Fruit fly (Drosophila melanogaster) whole organism, prepupa: ENCODE results near the gene CG9368.

Source experiments
- CG10631 ChIP-seq: fragments of 200-800 bp; sonication (Bioruptor generic); optimal IDR thresholded peaks from 2 replicates; lab custom pipeline; 2016; ENCODE audit warnings: missing biosample characterization, missing genetic modification characterization
- CG11902 ChIP-seq: fragments of 200-800 bp; sonication (Bioruptor generic); optimal IDR thresholded peaks from 3 replicates; lab custom pipeline; 2016; ENCODE audit warnings: missing biosample characterization, missing genetic modification characterization
- CG4318 ChIP-seq: fragments of 200-800 bp; sonication (Bioruptor generic); optimal IDR thresholded peaks from 3 replicates; lab custom pipeline; 2017; ENCODE audit warnings: missing biosample characterization, mild to moderate bottlenecking, missing genetic modification characterization
- Ets96B ChIP-seq: fragments of 200-800 bp; optimal IDR thresholded peaks from 2 replicates; lab custom pipeline; 2019; ENCODE audit warnings: missing biosample characterization, mild to moderate bottlenecking, missing genetic modification characterization, moderate library complexity
- Hr4 ChIP-seq: fragments of 200-800 bp; sonication (Bioruptor generic); optimal IDR thresholded peaks from 3 replicates; lab custom pipeline; 2016; ENCODE audit warnings: missing biosample characterization, missing genetic modification characterization
- pdm3 ChIP-seq: fragments of 200-800 bp; sonication (Bioruptor generic); optimal IDR thresholded peaks from 3 replicates; lab custom pipeline; 2016; ENCODE audit warnings: missing biosample characterization, missing genetic modification characterization

- TF ChIP-seq CG11902 (GFP tag; lab: Kevin White, UChicago) (no peak), CG4318 (no peak), Hr4 (GFP tag; lab: Kevin White, UChicago) (no peak), Ets96B (no peak), CG10631 (GFP tag; lab: Kevin White, UChicago) (no peak), pdm3 (no peak)
Observed at dm6 chr3L:19564905-19565700, 36.3 kb upstream of the CG9368 start.
